Fruit fly (Drosophila melanogaster) whole organism, prepupa: ENCODE data around the gene LanA.

Experiments used
- CG10631 ChIP-seq: fragments of 200-800 bp; sonication (Bioruptor generic); optimal IDR thresholded peaks from 2 replicates; lab custom pipeline; 2016; ENCODE audit warnings: missing biosample characterization, missing genetic modification characterization
- CG10669 ChIP-seq: fragments of 200-800 bp; sonication (Bioruptor generic); optimal IDR thresholded peaks from 3 replicates; lab custom pipeline; 2018; ENCODE audit warnings: missing biosample characterization, mild to moderate bottlenecking, missing genetic modification characterization, moderate library complexity
- CG11294 ChIP-seq: fragments of 200-800 bp; sonication (Bioruptor generic); IDR thresholded peaks from 2 replicates; pipeline ENCODE4 v1.3.6; 2022; ENCODE audit warnings: missing biosample characterization, missing genetic modification characterization
- CG11762 ChIP-seq: fragments of 200-800 bp; sonication (Bioruptor generic); optimal IDR thresholded peaks from 3 replicates; lab custom pipeline; 2016; ENCODE audit warnings: missing biosample characterization, missing genetic modification characterization; ENCODE audit not compliant: insufficient read depth
- CG1621 ChIP-seq: fragments of 200-800 bp; sonication (Bioruptor generic); optimal IDR thresholded peaks from 3 replicates; lab custom pipeline; 2018; ENCODE audit warnings: missing biosample characterization, mild to moderate bottlenecking, missing genetic modification characterization
- CG16779 ChIP-seq: fragments of 200-800 bp; sonication (Bioruptor generic); optimal IDR thresholded peaks from 3 replicates; lab custom pipeline; 2017; ENCODE audit warnings: missing biosample characterization, mild to moderate bottlenecking, missing genetic modification characterization
- CG3032 ChIP-seq: fragments of 200-800 bp; optimal IDR thresholded peaks from 2 replicates; lab custom pipeline; 2019; ENCODE audit warnings: missing biosample characterization, mild to moderate bottlenecking, missing genetic modification characterization, moderate library complexity
- CG31627 ChIP-seq: fragments of 200-800 bp; sonication (Bioruptor generic); optimal IDR thresholded peaks from 3 replicates; lab custom pipeline; 2016; ENCODE audit warnings: missing biosample characterization, missing genetic modification characterization
- CG34406 ChIP-seq: fragments of 200-800 bp; sonication (Bioruptor generic); optimal IDR thresholded peaks from 3 replicates; lab custom pipeline; 2016; ENCODE audit warnings: missing biosample characterization, missing genetic modification characterization
- CG3919 ChIP-seq: fragments of 200-800 bp; sonication (Bioruptor generic); optimal IDR thresholded peaks from 3 replicates; lab custom pipeline; 2016; ENCODE audit warnings: missing biosample characterization, missing genetic modification characterization
- CG4318 ChIP-seq: fragments of 200-800 bp; sonication (Bioruptor generic); optimal IDR thresholded peaks from 3 replicates; lab custom pipeline; 2017; ENCODE audit warnings: missing biosample characterization, mild to moderate bottlenecking, missing genetic modification characterization
- CG6163 ChIP-seq: fragments of 200-800 bp; sonication (Bioruptor generic); IDR thresholded peaks from 3 replicates; pipeline ENCODE4 v1.3.6; 2022; ENCODE audit warnings: missing biosample characterization, missing genetic modification characterization
- CG6276 ChIP-seq: fragments of 200-800 bp; sonication (Bioruptor generic); optimal IDR thresholded peaks from 2 replicates; lab custom pipeline; 2017; ENCODE audit warnings: missing biosample characterization, mild to moderate bottlenecking, missing genetic modification characterization
- CG6854 ChIP-seq: fragments of 200-800 bp; sonication (Bioruptor generic); optimal IDR thresholded peaks from 2 replicates; lab custom pipeline; 2017; ENCODE audit warnings: missing biosample characterization, mild to moderate bottlenecking, missing genetic modification characterization
- CG7368 ChIP-seq: fragments of 200-800 bp; sonication (Bioruptor generic); optimal IDR thresholded peaks from 3 replicates; lab custom pipeline; 2016; ENCODE audit warnings: missing biosample characterization, missing genetic modification characterization
- CG8119 ChIP-seq: fragments of 200-800 bp; sonication (Bioruptor generic); IDR thresholded peaks from 3 replicates; pipeline ENCODE4 v1.3.6; 2022; ENCODE audit warnings: missing biosample characterization, missing genetic modification characterization
- CG9139 ChIP-seq: fragments of 200-800 bp; sonication (Bioruptor generic); optimal IDR thresholded peaks from 3 replicates; lab custom pipeline; 2017; ENCODE audit warnings: missing biosample characterization, mild to moderate bottlenecking, missing genetic modification characterization
- Eip78C ChIP-seq: fragments of 200-800 bp; sonication (Bioruptor generic); peaks from one replicate; lab custom pipeline; 2016; ENCODE audit warnings: missing biosample characterization, missing genetic modification characterization
- Eip93F ChIP-seq: fragments of 200-800 bp; sonication (Bioruptor generic); optimal IDR thresholded peaks from 2 replicates; lab custom pipeline; 2016; ENCODE audit warnings: missing biosample characterization, mild to moderate bottlenecking, missing genetic modification characterization
- Ets96B ChIP-seq: fragments of 200-800 bp; optimal IDR thresholded peaks from 2 replicates; lab custom pipeline; 2019; ENCODE audit warnings: missing biosample characterization, mild to moderate bottlenecking, missing genetic modification characterization, moderate library complexity
- Gug ChIP-seq: fragments of 200-800 bp; sonication (Bioruptor generic); IDR thresholded peaks from 2 replicates; pipeline ENCODE4 v1.3.6; 2022; ENCODE audit warnings: missing biosample characterization, missing genetic modification characterization
- Hr38 ChIP-seq: sonication (Bioruptor generic); optimal IDR thresholded peaks from 2 replicates; lab custom pipeline; 2016; ENCODE audit warnings: missing biosample characterization, missing genetic modification characterization
- Hr4 ChIP-seq: fragments of 200-800 bp; sonication (Bioruptor generic); optimal IDR thresholded peaks from 3 replicates; lab custom pipeline; 2016; ENCODE audit warnings: missing biosample characterization, missing genetic modification characterization
- Met ChIP-seq: fragments of 200-800 bp; sonication (Bioruptor generic); optimal IDR thresholded peaks from 3 replicates; lab custom pipeline; 2016; ENCODE audit warnings: missing biosample characterization, missing genetic modification characterization
- OdsH ChIP-seq: fragments of 200-800 bp; sonication (Bioruptor generic); optimal IDR thresholded peaks from 3 replicates; lab custom pipeline; 2016; ENCODE audit warnings: missing biosample characterization, missing genetic modification characterization
- Smox ChIP-seq: fragments of 200-800 bp; sonication (Bioruptor generic); optimal IDR thresholded peaks from 3 replicates; lab custom pipeline; 2016; ENCODE audit warnings: missing biosample characterization, missing genetic modification characterization
- Sox14 ChIP-seq: fragments of 200-800 bp; sonication (Bioruptor generic); optimal IDR thresholded peaks from 3 replicates; lab custom pipeline; 2016; ENCODE audit warnings: missing biosample characterization, missing genetic modification characterization
- achi ChIP-seq: fragments of 200-800 bp; sonication (Bioruptor generic); optimal IDR thresholded peaks from 3 replicates; lab custom pipeline; 2016; ENCODE audit warnings: missing biosample characterization, missing genetic modification characterization
- dac ChIP-seq: fragments of 200-800 bp; sonication (Bioruptor generic); optimal IDR thresholded peaks from 2 replicates; lab custom pipeline; 2017; ENCODE audit warnings: missing biosample characterization, mild to moderate bottlenecking, missing genetic modification characterization
- dsx ChIP-seq: fragments of 200-800 bp; optimal IDR thresholded peaks from 3 replicates; lab custom pipeline; 2019; ENCODE audit warnings: missing biosample characterization, mild to moderate bottlenecking, missing genetic modification characterization, moderate library complexity; ENCODE audit not compliant: poor library complexity, severe bottlenecking
- eg ChIP-seq: fragments of 200-800 bp; sonication (Bioruptor generic); IDR thresholded peaks from 3 replicates; pipeline ENCODE4 v1.3.6; 2022; ENCODE audit warnings: missing biosample characterization, missing genetic modification characterization
- esn ChIP-seq: fragments of 200-800 bp; sonication (Bioruptor generic); optimal IDR thresholded peaks from 2 replicates; lab custom pipeline; 2016; ENCODE audit warnings: missing biosample characterization, mild to moderate bottlenecking, missing genetic modification characterization, moderate library complexity
- fd85E ChIP-seq: fragments of 200-800 bp; sonication (Bioruptor generic); optimal IDR thresholded peaks from 3 replicates; lab custom pipeline; 2016; ENCODE audit warnings: missing biosample characterization, missing genetic modification characterization
- fkh ChIP-seq: fragments of 200-800 bp; sonication (Bioruptor generic); optimal IDR thresholded peaks from 3 replicates; lab custom pipeline; 2017; ENCODE audit warnings: missing biosample characterization, mild to moderate bottlenecking, missing genetic modification characterization, moderate library complexity
- lz ChIP-seq: fragments of 200-800 bp; sonication (Bioruptor generic); optimal IDR thresholded peaks from 3 replicates; lab custom pipeline; 2016; ENCODE audit warnings: missing biosample characterization, missing genetic modification characterization
- net ChIP-seq: fragments of 200-800 bp; sonication (Bioruptor generic); optimal IDR thresholded peaks from 3 replicates; lab custom pipeline; 2016; ENCODE audit warnings: missing biosample characterization, missing genetic modification characterization
- pdm3 ChIP-seq: fragments of 200-800 bp; sonication (Bioruptor generic); optimal IDR thresholded peaks from 3 replicates; lab custom pipeline; 2016; ENCODE audit warnings: missing biosample characterization, missing genetic modification characterization
- salr ChIP-seq, 2 experiments: fragments of 200-800 bp; sonication (Bioruptor generic); optimal IDR thresholded peaks; 3 replicates each; lab custom pipeline; 2016 to 2018; ENCODE audit warnings: missing biosample characterization in 2 of 2, missing genetic modification characterization in 2 of 2, mild to moderate bottlenecking in 1 of 2
- ss ChIP-seq, 2 experiments: fragments of 200-800 bp; sonication (Bioruptor generic); optimal IDR thresholded peaks; 2 replicates in 1 of 2; 3 replicates in 1 of 2; lab custom pipeline; 2017 to 2018; ENCODE audit warnings: mild to moderate bottlenecking in 2 of 2, missing biosample characterization in 2 of 2, missing genetic modification characterization in 2 of 2, moderate library complexity in 1 of 2
- svp ChIP-seq: fragments of 200-800 bp; sonication (Bioruptor generic); peaks from one replicate; lab custom pipeline; 2016; ENCODE audit warnings: missing biosample characterization, missing genetic modification characterization
- topi ChIP-seq: fragments of 200-800 bp; sonication (Bioruptor generic); optimal IDR thresholded peaks from 3 replicates; lab custom pipeline; 2016; ENCODE audit warnings: missing biosample characterization, missing genetic modification characterization

Gene LanA

DNA sequence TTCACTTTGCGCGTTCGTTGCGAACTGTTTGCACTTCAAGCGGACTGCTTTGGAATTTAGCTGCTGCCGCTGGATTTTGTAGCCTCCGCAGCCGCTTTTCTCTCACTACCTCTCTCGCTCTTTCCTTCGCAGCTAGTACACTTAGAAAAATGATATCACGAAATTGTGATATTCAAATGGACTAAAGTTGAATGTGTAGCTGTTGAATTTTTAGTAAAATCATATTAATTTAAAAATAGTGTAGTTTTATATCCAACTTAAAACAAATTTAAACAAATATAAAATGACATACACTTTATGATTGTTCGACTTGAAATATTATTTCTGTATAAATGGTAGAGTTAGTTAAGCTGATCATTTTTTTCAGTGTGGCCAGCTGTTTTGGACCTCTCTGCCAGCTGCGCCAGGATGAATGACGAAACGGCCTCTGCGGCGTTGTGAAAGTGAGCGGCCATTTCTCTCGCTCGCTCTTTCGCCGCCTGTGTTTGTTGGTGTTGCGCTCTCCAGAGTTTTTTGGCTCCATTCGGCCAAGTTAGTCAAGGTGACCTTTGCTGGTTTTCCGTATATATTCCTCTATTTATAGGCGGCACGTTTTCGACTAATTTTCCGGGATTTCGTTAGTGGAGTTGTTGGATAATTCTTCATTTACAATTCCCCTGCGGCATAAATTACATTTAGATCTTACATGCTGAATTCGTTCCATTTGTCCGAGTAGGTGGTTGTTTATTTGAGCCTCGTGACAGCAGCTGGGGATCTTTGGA, 45.0 kb upstream of the LanA start, which contains the start of gene Ldh (continued):
- TF ChIP-seq CG31627 (GFP tag; lab: Kevin White, UChicago) = peak; percentile 95
- TF ChIP-seq esn (GFP tag; lab: Kevin White, UChicago) = peak; percentile 99
- peak; percentile 96 for TF ChIP-seq OdsH (GFP tag; lab: Kevin White, UChicago)
- TF ChIP-seq lz = peak; percentile 97
- no peak for TF ChIP-seq Hr38 (GFP tag; lab: Kevin White, UChicago)
- TF ChIP-seq fkh (GFP tag; lab: Kevin White, UChicago) = peak; percentile 75
- peak; percentile 95 for TF ChIP-seq Sox14 (GFP tag; lab: Kevin White, UChicago)
- TF ChIP-seq Met = peak; percentile 98
- peak; percentile 90 for TF ChIP-seq CG16779 (tag; lab: Kevin White, UChicago)
- TF ChIP-seq Hr4 = peak; percentile 98
- TF ChIP-seq dac (GFP tag; lab: Kevin White, UChicago) = peak; percentile 91
- TF ChIP-seq CG3919 (GFP tag; lab: Kevin White, UChicago) = peak; percentile 95
- TF ChIP-seq Eip93F = peak; percentile 92
- TF ChIP-seq topi (GFP tag; lab: Kevin White, UChicago) = peak; percentile 98
- TF ChIP-seq CG11294 (GFP tag; lab: Robert Waterston, UW) = peak; percentile 71
- peak; percentile 96 for TF ChIP-seq CG6854 (GFP tag; lab: Kevin White, UChicago)
- TF ChIP-seq CG1621 = peak; percentile 74
- peak; percentile 84 for TF ChIP-seq Ets96B (tag; lab: Kevin White, UChicago)
- peak; percentile 97 for TF ChIP-seq net (GFP tag; lab: Kevin White, UChicago)
- peak; percentile 71 to 97 for TF ChIP-seq salr (GFP tag; optimal IDR thresholded peaks at IDR 0.05; lab: Kevin White, UChicago)
- peak; percentile 96 for TF ChIP-seq pdm3 (GFP tag; lab: Kevin White, UChicago)
- TF ChIP-seq fd85E (GFP tag; lab: Kevin White, UChicago) = peak; percentile 71
- peak; percentile 96 for TF ChIP-seq CG4318
- TF ChIP-seq CG8119 = peak; percentile 99
- TF ChIP-seq achi (GFP tag; lab: Kevin White, UChicago) = peak; percentile 96
- TF ChIP-seq eg (GFP tag; lab: Robert Waterston, UW) = peak; percentile 95
- peak; percentile 79 for TF ChIP-seq CG9139 (GFP tag; lab: Kevin White, UChicago)
- TF ChIP-seq CG10669 (GFP tag; lab: Kevin White, UChicago) = peak; percentile 89
- peak; percentile 99 for TF ChIP-seq svp (GFP tag; lab: Kevin White, UChicago)
- TF ChIP-seq CG11762 (GFP tag; lab: Kevin White, UChicago) = peak; percentile 81
- TF ChIP-seq CG3032 (tag; lab: Kevin White, UChicago) = peak; percentile 95
- TF ChIP-seq ss (GFP tag; optimal IDR thresholded peaks at IDR 0.05; lab: Kevin White, UChicago) = peak; percentile 95 to 96
- TF ChIP-seq CG6163 (GFP tag; lab: Robert Waterston, UW) = peak; percentile 93; the same call in 2 of the 3 replicates
- peak; percentile 96 for TF ChIP-seq CG6276
- peak; percentile 92 for TF ChIP-seq Gug (GFP tag; lab: Robert Waterston, UW)
- TF ChIP-seq CG34406 (GFP tag; lab: Kevin White, UChicago) = peak; percentile 98
- TF ChIP-seq Eip78C = peak; percentile 100

DNA sequence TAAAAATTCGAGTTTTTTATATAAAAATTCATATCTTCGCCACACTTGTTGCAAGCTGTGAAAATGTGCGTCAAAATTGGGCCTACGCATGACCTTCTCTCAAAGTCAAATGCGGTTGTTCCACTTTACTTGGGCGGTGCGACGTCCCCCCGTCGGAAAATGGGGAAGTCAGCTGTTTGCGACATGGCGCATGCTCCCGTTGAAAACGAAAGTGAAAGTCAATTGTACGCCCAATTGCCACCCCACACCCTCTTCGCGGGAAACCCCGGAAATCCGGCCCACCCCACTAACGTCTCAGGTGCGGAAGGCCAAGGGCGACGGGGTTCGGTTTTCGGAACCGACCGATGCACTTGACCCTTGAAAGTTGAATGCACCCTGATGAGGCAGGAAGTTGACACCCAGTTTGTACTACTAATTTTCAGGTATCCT, 44.3 kb upstream of the LanA start:
- no peak for TF ChIP-seq Sox14 (GFP tag; lab: Kevin White, UChicago)
- TF ChIP-seq Eip78C = no peak
- no peak for TF ChIP-seq esn (GFP tag; lab: Kevin White, UChicago)
- TF ChIP-seq CG11294 (GFP tag; lab: Robert Waterston, UW) = no peak
- no peak for TF ChIP-seq dac (GFP tag; lab: Kevin White, UChicago)
- no peak for TF ChIP-seq Gug (GFP tag; lab: Robert Waterston, UW)
- no peak for TF ChIP-seq Smox (GFP tag; lab: Kevin White, UChicago)
- no peak for TF ChIP-seq Ets96B (tag; lab: Kevin White, UChicago)
- TF ChIP-seq dsx = no peak
- TF ChIP-seq CG7368 (GFP tag; lab: Kevin White, UChicago) = no peak
- no peak for TF ChIP-seq fd85E (GFP tag; lab: Kevin White, UChicago)
- no peak for TF ChIP-seq Eip93F
- TF ChIP-seq CG10631 (GFP tag; lab: Kevin White, UChicago) = no peak
